Worm (Caenorhabditis elegans) whole organism, young adult: ENCODE results near the gene Y82E9BL.19.

Experiments
- F49E8.2 ChIP-seq: sonication (generic microtip); optimal IDR thresholded peaks from 3 replicates; lab custom pipeline; 2017; ENCODE audit warnings: missing genetic modification characterization, mild to moderate bottlenecking, missing compliant biosample characterization, antibody characterized with exemption, moderate library complexity; ENCODE audit not compliant: insufficient read depth
- unc-62 ChIP-seq: fragments of 150-350 bp; optimal IDR thresholded peaks from 2 replicates; lab custom pipeline; 2014; ENCODE audit warnings: missing biosample characterization, missing genetic modification reagents, missing genetic modification characterization

ce11 chrIII:1308209-1308608 is 23.6 kb upstream of the Y82E9BL.19 start, which contains the start of gene fbxa-79:
- TF ChIP-seq F49E8.2 (no peak), unc-62 (no peak)
